Worm (Caenorhabditis elegans) whole organism, early embryonic: ENCODE measurements around the gene scl-10.
A peak's percentile ranks its signal among the peaks of the same experiment; 100 is the strongest.

Experiments used
- B0310.2 ChIP-seq: sonication (generic microtip); optimal IDR thresholded peaks from 2 replicates; lab custom pipeline; 2016; ENCODE audit warnings: mild to moderate bottlenecking, missing genetic modification characterization, missing compliant biosample characterization
- F13C5.2 ChIP-seq: sonication (generic microtip); optimal IDR thresholded peaks from 2 replicates; lab custom pipeline; 2017; ENCODE audit warnings: mild to moderate bottlenecking, missing genetic modification characterization, inconsistent platforms, missing compliant biosample characterization
- aly-1 ChIP-seq: sonication (generic microtip); optimal IDR thresholded peaks from 2 replicates; lab custom pipeline; 2016; ENCODE audit warnings: missing genetic modification characterization, missing compliant biosample characterization
- ama-1 ChIP-seq: fragments of 150-350 bp; optimal IDR thresholded peaks from 2 replicates; lab custom pipeline; 2014
- ceh-13 ChIP-seq: fragments of 200-800 bp; sonication (Bioruptor generic); optimal IDR thresholded peaks from 2 replicates; lab custom pipeline; 2018; ENCODE audit warnings: mild to moderate bottlenecking, missing genetic modification characterization, missing compliant biosample characterization
- ceh-36 ChIP-seq: sonication (generic microtip); optimal IDR thresholded peaks from 2 replicates; lab custom pipeline; 2016; ENCODE audit warnings: missing genetic modification characterization, inconsistent platforms, missing compliant biosample characterization
- ets-7 ChIP-seq: sonication (generic microtip); optimal IDR thresholded peaks from 2 replicates; lab custom pipeline; 2016; ENCODE audit warnings: missing genotype, missing genetic modification characterization, missing compliant biosample characterization
- flt-1 ChIP-seq: fragments of 200-800 bp; sonication (Bioruptor generic); IDR thresholded peaks from 2 replicates; pipeline ENCODE4 v1.3.6; 2022; ENCODE audit warnings: missing genetic modification characterization, missing compliant biosample characterization
- hmbx-1 ChIP-seq: sonication (generic microtip); optimal IDR thresholded peaks from 2 replicates; lab custom pipeline; 2016; ENCODE audit warnings: mild to moderate bottlenecking, missing genetic modification characterization, missing compliant biosample characterization
- hmg-4 ChIP-seq: fragments of 200-800 bp; sonication (Bioruptor generic); optimal IDR thresholded peaks from 2 replicates; lab custom pipeline; 2018; ENCODE audit warnings: mild to moderate bottlenecking, missing genetic modification characterization, missing compliant biosample characterization
- hnd-1 ChIP-seq: sonication (generic microtip); optimal IDR thresholded peaks from 2 replicates; lab custom pipeline; 2016; ENCODE audit warnings: missing genetic modification characterization, missing compliant biosample characterization
- pes-1 ChIP-seq: fragments of 200-800 bp; sonication (Bioruptor generic); IDR thresholded peaks from 2 replicates; pipeline ENCODE4 v1.3.6; 2022; ENCODE audit warnings: missing genetic modification reagents, missing genetic modification characterization, missing compliant biosample characterization
- scrt-1 ChIP-seq: fragments of 200-800 bp; sonication (Bioruptor generic); IDR thresholded peaks from 2 replicates; pipeline ENCODE4 v1.3.6; 2022; ENCODE audit warnings: missing genetic modification characterization, missing compliant biosample characterization
- sea-1 ChIP-seq: fragments of 200-800 bp; sonication (Bioruptor generic); conservative IDR thresholded peaks from 2 replicates; pipeline ENCODE4 v1.3.6; 2022; ENCODE audit warnings: missing genetic modification characterization, missing compliant biosample characterization
- tbx-11 ChIP-seq: fragments of 200-800 bp; sonication (Bioruptor generic); IDR thresholded peaks from 2 replicates; pipeline ENCODE4 v1.3.6; 2022; ENCODE audit warnings: missing genetic modification characterization, missing compliant biosample characterization
- tbx-37 ChIP-seq: fragments of 200-800 bp; sonication (Bioruptor generic); conservative IDR thresholded peaks from 2 replicates; pipeline ENCODE4 v1.3.6; 2022; ENCODE audit warnings: missing genetic modification reagents, missing genetic modification characterization, missing compliant biosample characterization
- tra-4 ChIP-seq: sonication (generic microtip); optimal IDR thresholded peaks from 2 replicates; lab custom pipeline; 2017; ENCODE audit warnings: missing genetic modification characterization, missing compliant biosample characterization

Gene scl-10

ce11 chrIV:13082836-13083763, 34.8 kb downstream of the scl-10 start:
- no peak for TF ChIP-seq tra-4 (tag; lab: Kevin White, UChicago)
- no peak for TF ChIP-seq sea-1 (GFP tag; lab: Robert Waterston, UW)
- no peak for TF ChIP-seq scrt-1 (GFP tag; lab: Robert Waterston, UW)
- no peak for TF ChIP-seq ets-7 (tag; lab: Kevin White, UChicago)
- TF ChIP-seq aly-1 = no peak
- no peak for TF ChIP-seq ceh-13 (GFP tag; lab: Kevin White, UChicago)
- no peak for TF ChIP-seq F13C5.2 (tag; lab: Kevin White, UChicago)

- TF ChIP-seq B0310.2 (tag; lab: Kevin White, UChicago) = no peak
- no peak for TF ChIP-seq tra-4 (tag; lab: Kevin White, UChicago)
- no peak for TF ChIP-seq ama-1 (lab: Kevin White, UChicago)
- TF ChIP-seq tbx-11 = no peak
- no peak for TF ChIP-seq sea-1 (GFP tag; lab: Robert Waterston, UW)
- no peak for TF ChIP-seq ets-7 (tag; lab: Kevin White, UChicago)
- no peak for TF ChIP-seq hmbx-1 (tag; lab: Kevin White, UChicago)
- TF ChIP-seq tbx-37 (GFP tag; lab: Robert Waterston, UW) = no peak
- no peak for TF ChIP-seq aly-1
- TF ChIP-seq pes-1 = no peak
- TF ChIP-seq ceh-13 (GFP tag; lab: Kevin White, UChicago) = no peak
- no peak for TF ChIP-seq flt-1 (GFP tag; lab: Robert Waterston, UW)
- no peak for TF ChIP-seq F13C5.2 (tag; lab: Kevin White, UChicago)
These were observed 37.4 kb downstream of the scl-10 start for ce11 chrIV:13085675-13086074.

DNA sequence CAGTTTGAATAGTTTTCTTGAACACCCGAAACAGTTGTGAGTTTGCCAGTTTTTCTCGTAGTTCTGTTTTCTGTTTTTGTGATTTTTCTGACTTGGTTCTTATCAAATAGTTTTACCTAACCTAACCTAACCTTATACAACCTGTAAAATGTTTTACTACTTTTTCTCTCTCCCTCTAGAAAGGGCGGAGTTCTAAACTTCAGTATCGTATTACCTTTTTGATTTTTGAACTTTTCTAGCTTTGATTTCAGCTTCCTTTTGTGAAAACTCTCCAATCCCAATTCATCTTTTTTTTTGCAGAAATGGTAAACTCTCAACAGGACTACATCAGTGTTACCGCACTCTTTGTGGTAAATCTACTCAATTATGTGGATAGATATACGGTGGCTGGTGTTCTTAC, 38.4 kb downstream of the scl-10 start, which contains the start of gene spin-2:
Gene spin-2 (plus strand): TSS at position 301 of the 400 bp plus-strand sequence.
- TF ChIP-seq ceh-13 (GFP tag; lab: Kevin White, UChicago) (no peak), hmbx-1 (tag; lab: Kevin White, UChicago) (no peak), tbx-11 (no peak), B0310.2 (tag; lab: Kevin White, UChicago) (no peak), tbx-37 (GFP tag; lab: Robert Waterston, UW) (no peak), sea-1 (GFP tag; lab: Robert Waterston, UW) (no peak), hmg-4 (GFP tag; lab: Kevin White, UChicago) (no peak), tra-4 (tag; lab: Kevin White, UChicago) (no peak), ceh-36 (tag; lab: Kevin White, UChicago) (no peak)

- no peak for TF ChIP-seq tra-4 (tag; lab: Kevin White, UChicago)
- no peak for TF ChIP-seq tbx-11
- peak; percentile 42 for TF ChIP-seq hmg-4 (GFP tag; lab: Kevin White, UChicago)
These were observed 41.5 kb downstream of the scl-10 start for ce11 chrIV:13089671-13090242.

DNA sequence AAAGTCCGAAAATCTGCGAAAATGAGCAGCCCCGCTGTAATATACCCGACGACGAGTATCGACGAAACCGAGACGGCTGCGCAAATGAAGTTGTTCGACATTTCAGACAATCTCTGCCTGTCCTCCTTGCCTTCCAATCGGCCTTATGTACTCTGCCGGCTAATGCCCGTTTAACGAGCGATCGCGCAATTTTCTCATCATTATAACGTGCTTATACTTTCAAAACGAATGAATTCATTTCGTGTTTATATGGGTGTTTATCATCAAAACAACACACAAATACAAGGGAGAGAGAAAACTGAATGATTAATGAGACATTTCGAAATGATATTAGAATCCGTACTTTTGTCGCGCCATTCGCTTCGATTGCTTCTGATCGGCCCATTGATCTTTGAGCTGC, 42.7 kb downstream of the scl-10 start, which contains the start of gene col-132:
Gene col-132 (minus strand): TSS at position 101 of the 400 bp plus-strand sequence.
- TF ChIP-seq tbx-11 (no peak), B0310.2 (tag; lab: Kevin White, UChicago) (no peak), hmbx-1 (tag; lab: Kevin White, UChicago) (no peak)

DNA sequence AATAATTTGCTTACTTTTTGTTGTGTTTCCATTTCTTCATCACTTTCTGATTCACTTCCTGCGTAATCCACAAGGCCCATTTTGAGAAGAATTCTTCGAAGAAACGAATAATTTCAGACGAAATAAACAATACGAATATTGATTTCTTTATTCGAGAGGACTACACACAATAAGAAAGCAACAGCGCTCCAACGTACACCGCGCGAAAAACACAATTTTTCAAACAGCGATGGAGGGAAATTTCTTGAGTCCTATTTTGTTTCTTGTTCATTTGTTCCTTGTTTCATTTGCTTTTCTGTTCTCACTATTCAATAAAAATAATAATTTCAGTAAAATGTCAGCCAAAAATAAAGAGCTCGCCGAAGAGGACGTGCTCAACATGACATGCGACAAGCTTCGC, 45.4 kb downstream of the scl-10 start, which contains the start of the genes prcc-1 and C39E9.12:
Gene prcc-1 (minus strand): TSS at position 119 of the 400 bp plus-strand sequence.
Gene C39E9.12 (plus strand): TSS at position 331 of the 400 bp plus-strand sequence.
- TF ChIP-seq tbx-11 (no peak), ama-1 (lab: Kevin White, UChicago) (no peak), F13C5.2 (tag; lab: Kevin White, UChicago) (no peak), pes-1 (no peak), ceh-13 (GFP tag; lab: Kevin White, UChicago) (no peak), hmbx-1 (tag; lab: Kevin White, UChicago) (no peak), scrt-1 (GFP tag; lab: Robert Waterston, UW) (no peak), hmg-4 (GFP tag; lab: Kevin White, UChicago) (no peak), tra-4 (tag; lab: Kevin White, UChicago) (no peak), ceh-36 (tag; lab: Kevin White, UChicago) (no peak), hnd-1 (tag; lab: Kevin White, UChicago) (no peak), B0310.2 (tag; lab: Kevin White, UChicago) (no peak), flt-1 (GFP tag; lab: Robert Waterston, UW) (no peak), ets-7 (tag; lab: Kevin White, UChicago) (no peak), aly-1 (no peak), sea-1 (GFP tag; lab: Robert Waterston, UW) (no peak), tbx-37 (GFP tag; lab: Robert Waterston, UW) (no peak)

- TF ChIP-seq hnd-1 (tag; lab: Kevin White, UChicago) (no peak), F13C5.2 (tag; lab: Kevin White, UChicago) (no peak), hmg-4 (GFP tag; lab: Kevin White, UChicago) (no peak), ama-1 (lab: Kevin White, UChicago) (peak; percentile 14), ceh-13 (GFP tag; lab: Kevin White, UChicago) (no peak), flt-1 (GFP tag; lab: Robert Waterston, UW) (no peak)
These were observed 47.2 kb downstream of the scl-10 start, which contains the start of gene rfc-3 for ce11 chrIV:13095462-13095861. rfc-3 (plus strand) TSS chrIV:13095762.
